Worm (Caenorhabditis elegans) whole organism, L1 larva: ENCODE results near the gene nhr-213.

ENCODE experiments used
- ces-1 ChIP-seq: fragments of 150-350 bp; optimal IDR thresholded peaks from 2 replicates; lab custom pipeline; 2014; ENCODE audit warnings: missing biosample characterization, missing genetic modification reagents, missing genetic modification characterization
- efl-1 ChIP-seq, 4 experiments: fragments of 150-350 bp; optimal IDR thresholded peaks in 3 of 4; peaks in 1 of 4; 1 replicate in 1 of 4; 2 replicates in 3 of 4; lab custom pipeline; 2014; ENCODE audit warnings: missing biosample characterization in 2 of 4, missing genetic modification characterization in 2 of 4, missing genetic modification reagents in 2 of 4
- lin-13 ChIP-seq: fragments of 150-350 bp; optimal IDR thresholded peaks from 2 replicates; lab custom pipeline; 2014; ENCODE audit warnings: missing biosample characterization, missing genetic modification reagents, missing genetic modification characterization
- lin-15B ChIP-seq: fragments of 150-350 bp; sonication (generic microtip); optimal IDR thresholded peaks from 3 replicates; lab custom pipeline; 2014; ENCODE audit warnings: missing biosample characterization, missing genetic modification characterization
- lin-39 ChIP-seq: fragments of 150-350 bp; optimal IDR thresholded peaks from 2 replicates; lab custom pipeline; 2014; ENCODE audit warnings: missing biosample characterization, missing genetic modification reagents, missing genetic modification characterization
- lsy-2 ChIP-seq, 2 experiments: fragments of 150-350 bp; optimal IDR thresholded peaks; 2 replicates each; lab custom pipeline; 2014; ENCODE audit warnings: missing biosample characterization in 2 of 2, missing genetic modification characterization in 2 of 2
- nhr-11 ChIP-seq: fragments of 150-350 bp; optimal IDR thresholded peaks from 2 replicates; lab custom pipeline; 2014; ENCODE audit warnings: missing biosample characterization, missing genetic modification characterization
- nhr-71 ChIP-seq: sonication (generic microtip); optimal IDR thresholded peaks from 2 replicates; lab custom pipeline; 2016; ENCODE audit warnings: mild to moderate bottlenecking, missing genetic modification characterization, moderate library complexity, missing compliant biosample characterization
- pag-3 ChIP-seq: sonication (generic microtip); optimal IDR thresholded peaks from 2 replicates; lab custom pipeline; 2017; ENCODE audit warnings: missing genetic modification characterization, mild to moderate bottlenecking, missing compliant biosample characterization, antibody characterized with exemption, borderline replicate concordance; ENCODE audit not compliant: insufficient read depth
- pqm-1 ChIP-seq: sonication (generic microtip); optimal IDR thresholded peaks from 3 replicates; lab custom pipeline; 2017; ENCODE audit warnings: missing biosample characterization, missing genetic modification characterization
- unc-62 ChIP-seq: fragments of 150-350 bp; optimal IDR thresholded peaks from 2 replicates; lab custom pipeline; 2014; ENCODE audit warnings: missing biosample characterization, missing genetic modification reagents, missing genetic modification characterization
- unc-86 ChIP-seq: sonication (generic microtip); optimal IDR thresholded peaks from 2 replicates; lab custom pipeline; 2016; ENCODE audit warnings: missing genetic modification characterization, missing compliant biosample characterization
- ztf-11 ChIP-seq, 2 experiments: sonication (generic microtip); optimal IDR thresholded peaks; 2 replicates each; lab custom pipeline; 2016 to 2017; ENCODE audit warnings: missing genetic modification characterization in 2 of 2, missing biosample characterization in 1 of 2, missing compliant biosample characterization in 1 of 2

DNA sequence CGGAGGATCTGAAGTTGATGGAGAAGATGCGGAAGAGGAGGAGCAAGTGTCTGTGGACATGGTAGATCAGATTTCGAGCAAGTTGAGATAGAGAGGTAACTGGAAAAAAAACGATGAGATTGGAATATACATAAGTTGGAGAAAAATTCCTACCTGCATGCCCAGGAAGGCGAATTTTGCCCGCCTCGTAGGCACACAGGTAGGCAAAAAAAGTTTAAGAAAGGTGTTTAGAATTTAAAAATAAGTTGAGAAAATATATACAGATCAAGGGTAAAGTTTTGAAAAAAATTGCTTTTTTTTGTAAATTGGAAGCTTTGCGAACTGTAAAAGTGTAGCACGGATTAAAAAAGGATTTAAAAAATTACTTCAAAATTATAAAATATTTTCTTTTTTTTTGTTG, 17.1 kb downstream of the nhr-213 start, which contains the start of gene nhr-84:
- TF ChIP-seq lin-15B (tag; lab: Kevin White, UChicago): no peak
- no peak for TF ChIP-seq pag-3 (tag; lab: Kevin White, UChicago)
- TF ChIP-seq unc-62 (GFP tag; lab: Kevin White, UChicago): no peak
- no peak for TF ChIP-seq nhr-11 (tag; lab: Kevin White, UChicago)
- TF ChIP-seq pqm-1: no peak
- no peak for TF ChIP-seq ces-1
- TF ChIP-seq unc-86 (tag; lab: Kevin White, UChicago): no peak
- no peak for TF ChIP-seq lin-13 (GFP tag; lab: Kevin White, UChicago)
- no peak for TF ChIP-seq nhr-71 (tag; lab: Kevin White, UChicago)
- TF ChIP-seq lsy-2 (tag; optimal IDR thresholded peaks at IDR 0.05; lab: Kevin White, UChicago): no peak
- TF ChIP-seq efl-1 (optimal IDR thresholded peaks at IDR 0.05; lab: Kevin White, UChicago): no peak
- no peak for TF ChIP-seq efl-1 (GFP tag; optimal IDR thresholded peaks at IDR 0.05 in 1 of 2; lab: Kevin White, UChicago)
- no peak for TF ChIP-seq ztf-11 (tag; optimal IDR thresholded peaks at IDR 0.05; lab: Kevin White, UChicago)
- no peak for TF ChIP-seq lin-39 (tag; lab: Kevin White, UChicago)
